Fruit fly (Drosophila melanogaster) whole organism, embryonic: ENCODE measurements around the gene CG16812.

Source experiments
- CG10267 ChIP-seq: fragments of 200-800 bp; sonication (Bioruptor generic); optimal IDR thresholded peaks from 2 replicates; lab custom pipeline; 2018; ENCODE audit warnings: missing biosample characterization, mild to moderate bottlenecking, missing genetic modification characterization, moderate library complexity
- CG10543 ChIP-seq: fragments of 200-800 bp; sonication (Bioruptor generic); optimal IDR thresholded peaks from 3 replicates; lab custom pipeline; 2017; ENCODE audit warnings: missing biosample characterization, mild to moderate bottlenecking, missing genetic modification characterization, moderate library complexity
- CG12299 ChIP-seq: fragments of 200-800 bp; sonication (Bioruptor generic); optimal IDR thresholded peaks from 2 replicates; lab custom pipeline; 2018; ENCODE audit warnings: missing biosample characterization, mild to moderate bottlenecking, missing genetic modification characterization
- CG12391 ChIP-seq: fragments of 200-800 bp; sonication (Bioruptor generic); optimal IDR thresholded peaks from 3 replicates; lab custom pipeline; 2018; ENCODE audit warnings: missing biosample characterization, mild to moderate bottlenecking, missing genetic modification characterization, moderate library complexity
- CG14710 ChIP-seq: fragments of 200-800 bp; sonication (Bioruptor generic); optimal IDR thresholded peaks from 3 replicates; lab custom pipeline; 2019; ENCODE audit warnings: missing biosample characterization, mild to moderate bottlenecking, missing genetic modification characterization, moderate library complexity
- CG15073 ChIP-seq: fragments of 200-800 bp; sonication (Bioruptor generic); optimal IDR thresholded peaks from 2 replicates; lab custom pipeline; 2016; ENCODE audit warnings: missing biosample characterization, missing genetic modification characterization
- CG32767 ChIP-seq: fragments of 200-800 bp; sonication (Bioruptor generic); IDR thresholded peaks from 2 replicates; pipeline ENCODE4 v1.3.6; 2022; ENCODE audit warnings: missing biosample characterization, missing genetic modification characterization
- CG32772 ChIP-seq: fragments of 200-800 bp; sonication (Bioruptor generic); IDR thresholded peaks from 2 replicates; pipeline ENCODE4 v1.3.6; 2022; ENCODE audit warnings: missing biosample characterization, missing genetic modification characterization
- CG3995 ChIP-seq: fragments of 200-800 bp; sonication (Bioruptor generic); optimal IDR thresholded peaks from 3 replicates; lab custom pipeline; 2016; ENCODE audit warnings: missing biosample characterization, missing genetic modification characterization
- CG5245 ChIP-seq: fragments of 200-800 bp; sonication (Bioruptor generic); optimal IDR thresholded peaks from 3 replicates; lab custom pipeline; 2016; ENCODE audit warnings: missing biosample characterization, missing genetic modification characterization
- CG7963 ChIP-seq: fragments of 200-800 bp; sonication (Bioruptor generic); IDR thresholded peaks from 3 replicates; pipeline ENCODE4 v1.3.6; 2022; ENCODE audit warnings: missing biosample characterization, missing genetic modification characterization; ENCODE audit not compliant: partially characterized antibody
- CG8388 ChIP-seq: fragments of 200-800 bp; sonication (Bioruptor generic); optimal IDR thresholded peaks from 2 replicates; lab custom pipeline; 2019; ENCODE audit warnings: missing biosample characterization, mild to moderate bottlenecking, missing genetic modification characterization, moderate library complexity
- Camta ChIP-seq: fragments of 200-800 bp; sonication (Bioruptor generic); optimal IDR thresholded peaks from 2 replicates; lab custom pipeline; 2016; ENCODE audit warnings: missing biosample characterization, missing genetic modification characterization
- E2f1 ChIP-seq: fragments of 200-800 bp; sonication (Bioruptor generic); IDR thresholded peaks from 2 replicates; pipeline ENCODE4 v1.3.6; 2022; ENCODE audit warnings: missing biosample characterization, missing genetic modification characterization
- Gsc ChIP-seq: fragments of 200-800 bp; sonication (Bioruptor generic); IDR thresholded peaks from 2 replicates; pipeline ENCODE4 v1.3.6; 2022; ENCODE audit warnings: missing biosample characterization, missing genetic modification characterization
- HLH54F ChIP-seq: fragments of 200-800 bp; sonication (Bioruptor generic); optimal IDR thresholded peaks from 3 replicates; lab custom pipeline; 2016; ENCODE audit warnings: missing biosample characterization, missing genetic modification characterization
- Hmr ChIP-seq: fragments of 200-800 bp; sonication (Bioruptor generic); optimal IDR thresholded peaks from 3 replicates; lab custom pipeline; 2017; ENCODE audit warnings: mild to moderate bottlenecking, missing biosample characterization, missing genetic modification reagents, missing genetic modification characterization
- Hr51 ChIP-seq, 2 experiments: fragments of 200-800 bp; sonication (Bioruptor generic); optimal IDR thresholded peaks; 2 replicates in 1 of 2; 3 replicates in 1 of 2; lab custom pipeline; 2016 to 2018; ENCODE audit warnings: missing biosample characterization in 2 of 2, missing genetic modification characterization in 2 of 2, mild to moderate bottlenecking in 1 of 2, moderate library complexity in 1 of 2
- MESR4 ChIP-seq: fragments of 200-800 bp; sonication (Bioruptor generic); optimal IDR thresholded peaks from 2 replicates; lab custom pipeline; 2018; ENCODE audit warnings: missing biosample characterization, mild to moderate bottlenecking, missing genetic modification characterization, moderate library complexity
- Med ChIP-seq: fragments of 200-800 bp; sonication (Bioruptor generic); peaks from one replicate; lab custom pipeline; 2016; ENCODE audit warnings: missing biosample characterization, missing genetic modification characterization, mild to moderate bottlenecking, inconsistent platforms, moderate library complexity
- Optix ChIP-seq: fragments of 200-800 bp; sonication (Bioruptor generic); IDR thresholded peaks from 3 replicates; pipeline ENCODE4 v1.3.6; 2022; ENCODE audit warnings: missing biosample characterization, missing genetic modification characterization
- Ptx1 ChIP-seq: fragments of 200-800 bp; sonication (Bioruptor generic); IDR thresholded peaks from 2 replicates; pipeline ENCODE4 v1.3.6; 2022; ENCODE audit warnings: missing biosample characterization, missing genetic modification characterization
- bbx ChIP-seq: fragments of 200-800 bp; sonication (Bioruptor generic); IDR thresholded peaks from 2 replicates; pipeline ENCODE4 v1.3.6; 2022; ENCODE audit warnings: missing biosample characterization, missing genetic modification characterization; ENCODE audit not compliant: partially characterized antibody
- crol ChIP-seq: fragments of 200-800 bp; sonication (Bioruptor generic); IDR thresholded peaks from 2 replicates; pipeline ENCODE4 v1.3.6; 2022; ENCODE audit warnings: missing biosample characterization, missing genetic modification characterization
- crp ChIP-seq, 2 experiments: fragments of 200-800 bp; sonication (Bioruptor generic); optimal IDR thresholded peaks; 2 replicates in 1 of 2; 3 replicates in 1 of 2; lab custom pipeline; 2017; ENCODE audit warnings: missing biosample characterization in 2 of 2, missing genetic modification characterization in 2 of 2, mild to moderate bottlenecking in 1 of 2, moderate library complexity in 1 of 2
- fd3F ChIP-seq: fragments of 200-800 bp; sonication (Bioruptor generic); optimal IDR thresholded peaks from 2 replicates; lab custom pipeline; 2018; ENCODE audit warnings: missing biosample characterization, mild to moderate bottlenecking, missing genetic modification characterization, moderate library complexity
- ftz-f1 ChIP-seq: fragments of 200-800 bp; sonication (Bioruptor generic); optimal IDR thresholded peaks from 2 replicates; lab custom pipeline; 2016; ENCODE audit warnings: missing biosample characterization, missing genetic modification characterization
- gce ChIP-seq: fragments of 200-800 bp; sonication (Bioruptor generic); IDR thresholded peaks from 3 replicates; pipeline ENCODE4 v1.3.6; 2022; ENCODE audit warnings: missing biosample characterization, missing genetic modification characterization
- klu ChIP-seq: fragments of 200-800 bp; sonication (Bioruptor generic); IDR thresholded peaks from 2 replicates; pipeline ENCODE4 v1.3.6; 2022; ENCODE audit warnings: missing biosample characterization, missing genetic modification characterization
- lmd ChIP-seq: fragments of 200-800 bp; sonication (Bioruptor generic); IDR thresholded peaks from 2 replicates; pipeline ENCODE4 v1.3.6; 2022; ENCODE audit warnings: missing biosample characterization, missing genetic modification characterization
- nom ChIP-seq: fragments of 200-800 bp; sonication (Bioruptor generic); optimal IDR thresholded peaks from 2 replicates; lab custom pipeline; 2017; ENCODE audit warnings: missing biosample characterization, missing genetic modification characterization, mild to moderate bottlenecking, moderate library complexity, missing genetic modification reagents
- org-1 ChIP-seq: fragments of 200-800 bp; sonication (Bioruptor generic); optimal IDR thresholded peaks from 2 replicates; lab custom pipeline; 2017; ENCODE audit warnings: missing biosample characterization, missing genetic modification characterization
- phol ChIP-seq: fragments of 200-800 bp; sonication (Bioruptor generic); optimal IDR thresholded peaks from 3 replicates; lab custom pipeline; 2018; ENCODE audit warnings: missing biosample characterization, mild to moderate bottlenecking, missing genetic modification characterization, moderate library complexity
- prd ChIP-seq, 3 experiments: fragments of >200 bp in 2 of 3; fragments of 200-800 bp in 1 of 3; sonication (Bioruptor generic) in 1 of 3; optimal IDR thresholded peaks in 2 of 3; IDR thresholded peaks in 1 of 3; 2 replicates in 2 of 3; 3 replicates in 1 of 3; pipeline versions ENCODE4 v1.3.6 to Lab custom; 2017 to 2022; ENCODE audit warnings: missing biosample characterization in 1 of 3, missing genetic modification characterization in 1 of 3
- sc ChIP-seq, 3 experiments: fragments of >200 bp in 2 of 3; fragments of 200-800 bp in 1 of 3; sonication (Bioruptor generic) in 1 of 3; optimal IDR thresholded peaks; 2 replicates in 2 of 3; 3 replicates in 1 of 3; lab custom pipeline; 2017; ENCODE audit warnings: mild to moderate bottlenecking in 1 of 3, missing biosample characterization in 1 of 3, missing genetic modification characterization in 1 of 3, missing genetic modification reagents in 1 of 3
- sd ChIP-seq: fragments of 200-800 bp; sonication (Bioruptor generic); optimal IDR thresholded peaks from 3 replicates; lab custom pipeline; 2018; ENCODE audit warnings: missing biosample characterization, mild to moderate bottlenecking, missing genetic modification characterization, moderate library complexity
- sens-2 ChIP-seq: fragments of 200-800 bp; sonication (Bioruptor generic); IDR thresholded peaks from 2 replicates; pipeline ENCODE4 v1.3.6; 2022; ENCODE audit warnings: missing biosample characterization, missing genetic modification characterization
- sisA ChIP-seq: fragments of 200-800 bp; sonication (Bioruptor generic); IDR thresholded peaks from 2 replicates; pipeline ENCODE4 v1.3.6; 2022; ENCODE audit warnings: missing biosample characterization, missing genetic modification characterization
- sna ChIP-seq: fragments of 200-800 bp; sonication (Bioruptor generic); IDR thresholded peaks from 2 replicates; pipeline ENCODE4 v1.3.6; 2022; ENCODE audit warnings: missing biosample characterization, missing genetic modification characterization; ENCODE audit not compliant: partially characterized antibody
- so ChIP-seq: fragments of 200-800 bp; sonication (Bioruptor generic); IDR thresholded peaks from 3 replicates; pipeline ENCODE4 v1.3.6; 2022; ENCODE audit warnings: missing biosample characterization, missing genetic modification characterization
- trem ChIP-seq: fragments of 200-800 bp; optimal IDR thresholded peaks from 3 replicates; lab custom pipeline; 2019; ENCODE audit warnings: missing biosample characterization, mild to moderate bottlenecking, missing genetic modification characterization, moderate library complexity
- tx ChIP-seq: fragments of 200-800 bp; sonication (Bioruptor generic); optimal IDR thresholded peaks from 2 replicates; lab custom pipeline; 2016; ENCODE audit warnings: missing biosample characterization, missing genetic modification characterization
- unpg ChIP-seq: fragments of 200-800 bp; sonication (Bioruptor generic); optimal IDR thresholded peaks from 3 replicates; lab custom pipeline; 2018; ENCODE audit warnings: missing biosample characterization, mild to moderate bottlenecking, missing genetic modification characterization, moderate library complexity
- wor ChIP-seq: fragments of 200-800 bp; sonication (Bioruptor generic); IDR thresholded peaks from 2 replicates; pipeline ENCODE4 v1.3.6; 2022; ENCODE audit warnings: missing biosample characterization, missing genetic modification characterization
- z ChIP-seq: fragments of 200-800 bp; sonication (Bioruptor generic); IDR thresholded peaks from 3 replicates; pipeline ENCODE4 v1.3.6; 2022; ENCODE audit warnings: missing biosample characterization, missing genetic modification characterization
- zen ChIP-seq: fragments of 200-800 bp; sonication (Bioruptor generic); optimal IDR thresholded peaks from 3 replicates; lab custom pipeline; 2018; ENCODE audit warnings: missing biosample characterization, mild to moderate bottlenecking, missing genetic modification characterization, moderate library complexity
- zfh2 ChIP-seq: fragments of 200-800 bp; sonication (Bioruptor generic); optimal IDR thresholded peaks from 2 replicates; lab custom pipeline; 2016; ENCODE audit warnings: missing biosample characterization, missing genetic modification characterization

The CG16812 gene

DNA sequence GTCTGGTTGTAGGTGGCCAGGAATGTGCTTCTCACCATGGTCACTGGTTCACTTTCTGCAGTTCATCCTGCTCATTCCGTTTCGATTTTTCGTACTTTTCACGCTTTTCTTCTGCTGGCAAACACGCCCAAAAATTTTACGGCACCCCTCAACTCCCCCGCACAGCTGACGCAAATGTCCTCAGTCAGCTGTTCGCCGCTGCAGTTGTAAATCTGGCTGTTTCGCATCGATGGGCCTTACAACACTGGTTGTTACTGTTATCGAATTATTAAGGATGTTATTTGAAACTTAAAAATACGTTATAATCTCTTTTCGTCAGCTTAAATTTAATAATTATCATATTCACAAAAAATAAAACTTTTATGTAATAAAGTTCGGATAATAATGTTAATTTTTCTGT lies 40.0 kb upstream of the CG16812 start, which contains the start of gene Mgat3 (continued):
- TF ChIP-seq crol (GFP tag; lab: Robert Waterston, UW) (peak; percentile 84), sd (no peak), CG3995 (GFP tag; lab: Kevin White, UChicago) (peak; percentile 1), gce (GFP tag; lab: Robert Waterston, UW) (no peak), trem (peak; percentile 5), CG12391 (tag; lab: Kevin White, UChicago) (no peak), CG8388 (no peak), crp (GFP tag; optimal IDR thresholded peaks at IDR 0.05; lab: Kevin White, UChicago) (peak; percentile 41 to 88), CG10267 (tag; lab: Kevin White, UChicago) (peak; percentile 94), sens-2 (GFP tag; lab: Robert Waterston, UW) (no peak), CG14710 (tag; lab: Kevin White, UChicago) (peak; percentile 29)

DNA sequence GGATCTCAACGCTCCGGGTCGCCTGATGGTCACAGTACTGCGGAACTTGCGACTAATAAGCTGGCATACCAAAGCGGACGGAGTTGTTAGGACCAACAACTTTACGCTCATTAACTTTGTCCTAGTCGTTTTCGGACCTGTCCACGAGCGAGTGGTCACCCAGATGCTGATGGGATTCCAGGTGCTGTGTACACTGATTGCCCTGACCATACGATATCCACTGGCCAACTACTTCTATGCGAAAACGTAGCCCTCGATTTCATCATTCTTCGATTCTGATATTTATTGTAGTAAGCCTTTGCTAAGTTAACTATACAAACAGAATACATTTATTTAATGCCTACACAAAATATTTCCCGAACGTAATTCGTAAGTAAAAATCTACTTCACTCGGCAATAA lies 39.2 kb upstream of the CG16812 start, which contains the start of gene Rsph1:
Gene Rsph1 (plus strand): TSS at position 301 of the 400 bp plus-strand sequence.
- TF ChIP-seq Med (GFP tag; lab: Kevin White, UChicago), result peak; percentile 20
- TF ChIP-seq phol, result no peak

DNA sequence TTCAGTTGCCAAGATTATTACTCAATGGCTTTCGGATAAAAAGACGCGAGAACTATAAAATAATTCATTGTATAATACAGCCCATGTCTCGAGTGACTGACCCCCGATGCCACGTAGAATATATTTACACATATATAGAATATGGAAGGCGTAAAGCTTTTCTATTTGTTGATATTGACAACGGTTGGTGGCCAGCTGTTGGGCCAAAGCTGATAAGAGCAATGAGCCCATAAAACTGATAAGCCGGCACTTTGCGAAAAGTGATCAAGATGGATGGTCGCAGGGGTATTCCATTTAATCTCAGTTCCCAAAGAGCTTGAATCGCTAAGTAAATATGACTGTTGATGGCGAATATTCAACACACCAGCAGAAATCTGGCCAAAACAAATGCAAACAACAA lies 31.9 kb upstream of the CG16812 start:
- no peak for TF ChIP-seq CG7963 (GFP tag; lab: Robert Waterston, UW)
- TF ChIP-seq org-1 (GFP tag; lab: Kevin White, UChicago), result no peak
- no peak for TF ChIP-seq prd (optimal IDR thresholded peaks at IDR 0.05; lab: Kevin White, UChicago)
- TF ChIP-seq prd (GFP tag; IDR thresholded peaks at IDR 0.05; lab: Robert Waterston, UW), result no peak
- TF ChIP-seq ftz-f1 (GFP tag; lab: Kevin White, UChicago), result no peak
- no peak for TF ChIP-seq E2f1
- TF ChIP-seq unpg, result no peak
- TF ChIP-seq z, result no peak
- TF ChIP-seq CG12299 (tag; lab: Kevin White, UChicago), result no peak
- 0 out of 3 replicates have a peak, but pooled peaks have one; percentile 10 for TF ChIP-seq so (GFP tag; lab: Robert Waterston, UW)
- no peak for TF ChIP-seq Ptx1 (GFP tag; lab: Robert Waterston, UW)
- peak; percentile 32 for TF ChIP-seq Hmr
- TF ChIP-seq zfh2 (GFP tag; lab: Kevin White, UChicago), result no peak
- TF ChIP-seq CG15073, result no peak
- no peak for TF ChIP-seq wor
- no peak for TF ChIP-seq lmd
- no peak for TF ChIP-seq Camta (GFP tag; lab: Kevin White, UChicago)
- TF ChIP-seq Med (GFP tag; lab: Kevin White, UChicago), result peak; percentile 62
- no peak for TF ChIP-seq MESR4 (GFP tag; lab: Kevin White, UChicago)
- no peak for TF ChIP-seq klu (GFP tag; lab: Robert Waterston, UW)
- no peak for TF ChIP-seq CG32772 (GFP tag; lab: Robert Waterston, UW)
- TF ChIP-seq CG5245 (GFP tag; lab: Kevin White, UChicago), result no peak
- TF ChIP-seq Optix, result no peak
- no peak for TF ChIP-seq tx
- no peak for TF ChIP-seq zen (tag; lab: Kevin White, UChicago)
- TF ChIP-seq CG32767 (GFP tag; lab: Robert Waterston, UW), result no peak
- peak; percentile 59 for TF ChIP-seq CG10543 (GFP tag; lab: Kevin White, UChicago)
- no peak for TF ChIP-seq sc (optimal IDR thresholded peaks at IDR 0.05; lab: Kevin White, UChicago)
- no peak for TF ChIP-seq sc (GFP tag; optimal IDR thresholded peaks at IDR 0.05; lab: Kevin White, UChicago)
- TF ChIP-seq bbx (GFP tag; lab: Robert Waterston, UW), result no peak
- TF ChIP-seq sisA, result no peak
- no peak for TF ChIP-seq Gsc (GFP tag; lab: Robert Waterston, UW)
- no peak for TF ChIP-seq Hr51 (GFP tag; optimal IDR thresholded peaks at IDR 0.05; lab: Kevin White, UChicago)
- TF ChIP-seq HLH54F (GFP tag; lab: Kevin White, UChicago), result no peak
- TF ChIP-seq fd3F (GFP tag; lab: Kevin White, UChicago), result no peak
- no peak for TF ChIP-seq nom (GFP tag; lab: Kevin White, UChicago)
- TF ChIP-seq sna (GFP tag; lab: Robert Waterston, UW), result no peak
